Worm (Caenorhabditis elegans) whole organism, L3 larva: ENCODE results near the gene jamp-1.

Source experiments
- jun-1 ChIP-seq: fragments of 150-350 bp; optimal IDR thresholded peaks from 2 replicates; lab custom pipeline; 2014; ENCODE audit warnings: missing biosample characterization, missing genetic modification reagents, missing genetic modification characterization
- nhr-77 ChIP-seq: fragments of 150-350 bp; optimal IDR thresholded peaks from 2 replicates; lab custom pipeline; 2014; ENCODE audit warnings: missing biosample characterization, missing genetic modification characterization
- unc-39 ChIP-seq: sonication (generic microtip); optimal IDR thresholded peaks from 4 replicates; lab custom pipeline; 2017; ENCODE audit warnings: missing biosample characterization, missing genetic modification characterization

ce11 chrV:6044853-6045594, 6.0 kb downstream of the jamp-1 start, which contains the start of gene R01B10.3:
- no peak for TF ChIP-seq unc-39 (tag; lab: Kevin White, UChicago)
- no peak for TF ChIP-seq nhr-77 (tag; lab: Kevin White, UChicago)
- TF ChIP-seq jun-1 (tag; lab: Kevin White, UChicago): no peak
